Worm (Caenorhabditis elegans) whole organism, L3 larva: ENCODE data around the gene cyy-1.

Source experiments
- aly-2 ChIP-seq: fragments of 150-350 bp; optimal IDR thresholded peaks from 2 replicates; lab custom pipeline; 2014; ENCODE audit warnings: missing biosample characterization, missing genetic modification characterization
- egl-27 ChIP-seq: sonication (generic microtip); optimal IDR thresholded peaks from 4 replicates; lab custom pipeline; 2017; ENCODE audit warnings: missing biosample characterization, missing genetic modification reagents, missing genetic modification characterization
- elt-1 ChIP-seq: fragments of 150-350 bp; optimal IDR thresholded peaks from 2 replicates; lab custom pipeline; 2014; ENCODE audit warnings: missing biosample characterization, missing genetic modification characterization
- fkh-2 ChIP-seq: fragments of 150-350 bp; optimal IDR thresholded peaks from 2 replicates; lab custom pipeline; 2014; ENCODE audit warnings: missing biosample characterization, missing genetic modification reagents, missing genetic modification characterization
- lin-39 ChIP-seq: fragments of 150-350 bp; optimal IDR thresholded peaks from 2 replicates; lab custom pipeline; 2018; ENCODE audit warnings: missing biosample characterization, missing genetic modification reagents, missing genetic modification characterization
- nhr-11 ChIP-seq: fragments of 150-350 bp; optimal IDR thresholded peaks from 2 replicates; lab custom pipeline; 2014; ENCODE audit warnings: missing biosample characterization, missing genetic modification characterization
- nhr-67 ChIP-seq: fragments of 150-350 bp; optimal IDR thresholded peaks from 2 replicates; lab custom pipeline; 2014; ENCODE audit warnings: missing biosample characterization, missing genetic modification characterization
- pha-4 ChIP-seq: fragments of 150-350 bp; optimal IDR thresholded peaks from 2 replicates; lab custom pipeline; 2014; ENCODE audit warnings: missing biosample characterization, missing genetic modification reagents, missing genetic modification characterization
- snpc-4 ChIP-seq: fragments of 150-350 bp; optimal IDR thresholded peaks from 2 replicates; lab custom pipeline; 2014; ENCODE audit warnings: missing biosample characterization, missing genetic modification characterization

DNA sequence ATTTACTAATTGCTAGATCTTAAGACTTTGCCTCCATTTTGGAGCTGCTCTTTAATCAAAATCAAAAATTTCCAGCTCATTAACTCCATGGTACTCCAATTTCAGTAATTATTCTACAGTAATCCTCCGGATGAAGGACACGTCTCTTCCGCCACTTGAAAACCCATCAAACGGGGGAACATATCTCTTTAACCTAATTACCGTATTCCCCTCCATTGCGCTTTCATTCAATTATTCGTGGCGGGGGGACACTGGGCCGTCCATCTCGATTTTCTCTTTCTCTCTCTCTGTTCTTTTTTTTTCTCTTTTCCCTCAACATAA is 11.2 kb downstream of the cyy-1 start:
- TF ChIP-seq fkh-2 (tag; lab: Kevin White, UChicago): no peak
- no peak for TF ChIP-seq nhr-67 (tag; lab: Kevin White, UChicago)
- no peak for TF ChIP-seq nhr-11 (tag; lab: Kevin White, UChicago)
- TF ChIP-seq lin-39 (tag; lab: Kevin White, UChicago): no peak
- TF ChIP-seq aly-2 (tag; lab: Kevin White, UChicago): no peak
- no peak for TF ChIP-seq snpc-4
- TF ChIP-seq elt-1 (tag; lab: Kevin White, UChicago): no peak
- TF ChIP-seq egl-27: no peak
- no peak for TF ChIP-seq pha-4 (tag; lab: Kevin White, UChicago)
